Fruit fly (Drosophila melanogaster): ENCODE results near the gene ChAT.

The ChAT gene

dm6 chr3R:18719767-18720341, 14.6 kb downstream of the ChAT start (continued):
- TF ChIP-seq dimm (GFP tag; IDR thresholded peaks at IDR 0.05) (peak; percentile 65), inv (GFP tag; IDR thresholded peaks at IDR 0.05; ENCODE audit: partially characterized antibody) (no peak), CG18619 (GFP tag; optimal IDR thresholded peaks at IDR 0.05) (peak; percentile 85), ase (GFP tag; IDR thresholded peaks at IDR 0.05) (peak; percentile 76; the same call in 2 of the 3 replicates), D19A (tag; optimal IDR thresholded peaks at IDR 0.05) (peak; percentile 82), CG7786 (GFP tag; optimal IDR thresholded peaks at IDR 0.05) (peak; percentile 81), vvl (GFP tag; IDR thresholded peaks at IDR 0.05) (peak; percentile 89), Max (GFP tag; optimal IDR thresholded peaks at IDR 0.05) (peak; percentile 74), HLH3B (GFP tag; IDR thresholded peaks at IDR 0.05) (peak; percentile 88), Hsf (GFP tag; optimal IDR thresholded peaks at IDR 0.05) (peak; percentile 82), CG9797 (GFP tag; optimal IDR thresholded peaks at IDR 0.05) (no peak), bcd (GFP tag; optimal IDR thresholded peaks at IDR 0.05) (peak; percentile 85), Elba2 (GFP tag; optimal IDR thresholded peaks at IDR 0.05) (no peak), Xbp1 (GFP tag; optimal IDR thresholded peaks at IDR 0.05) (peak; percentile 85), rib (GFP tag; IDR thresholded peaks at IDR 0.05) (no peak; the same call in 1 of the 2 replicates), CG12299 (tag; optimal IDR thresholded peaks at IDR 0.05) (peak; percentile 82), Sox102F (GFP tag; optimal IDR thresholded peaks at IDR 0.05) (peak; percentile 84), CHES-1-like (GFP tag; optimal IDR thresholded peaks at IDR 0.05) (peak; percentile 82), ATbp (GFP tag; optimal IDR thresholded peaks at IDR 0.05) (peak; percentile 88), schlank (tag; optimal IDR thresholded peaks at IDR 0.05) (peak; percentile 75), Drgx (GFP tag; IDR thresholded peaks at IDR 0.05) (no peak), ato (GFP tag; IDR thresholded peaks at IDR 0.05; ENCODE audit: partially characterized antibody) (no peak), CG3281 (GFP tag; optimal IDR thresholded peaks at IDR 0.05) (peak; percentile 90), CG10274 (GFP tag; optimal IDR thresholded peaks at IDR 0.05) (peak; percentile 36), gem (tag; optimal IDR thresholded peaks at IDR 0.05) (peak; percentile 90), CG43689 (GFP tag; IDR thresholded peaks at IDR 0.05) (peak; percentile 55), peb (GFP tag; IDR thresholded peaks at IDR 0.05) (peak; percentile 70), kah (GFP tag; optimal IDR thresholded peaks at IDR 0.05) (peak; percentile 62), knrl (GFP tag; IDR thresholded peaks at IDR 0.05; ENCODE audit: partially characterized antibody) (no peak), tio (GFP tag; optimal IDR thresholded peaks at IDR 0.05) (peak; percentile 66), Fer2 (tag; optimal IDR thresholded peaks at IDR 0.05) (peak; percentile 81), repo (GFP tag; optimal IDR thresholded peaks at IDR 0.05) (peak; percentile 67), CG17186 (GFP tag; optimal IDR thresholded peaks at IDR 0.05) (no peak), tna (GFP tag; IDR thresholded peaks at IDR 0.05; ENCODE audit: partially characterized antibody) (no peak), CG33213 (GFP tag; optimal IDR thresholded peaks at IDR 0.05) (peak; percentile 65), wek (GFP tag; optimal IDR thresholded peaks at IDR 0.05) (peak; percentile 77), pros (GFP tag; optimal IDR thresholded peaks at IDR 0.05) (peak; percentile 39), CG4854 (GFP tag; optimal IDR thresholded peaks at IDR 0.05) (no peak), ems (GFP tag; optimal IDR thresholded peaks at IDR 0.05) (peak; percentile 81), scrt (GFP tag; optimal IDR thresholded peaks at IDR 0.05) (peak; percentile 89), pb (GFP tag; optimal IDR thresholded peaks at IDR 0.05) (peak; percentile 67), CG13894 (tag; optimal IDR thresholded peaks at IDR 0.05) (peak; percentile 94), toy (GFP tag; IDR thresholded peaks at IDR 0.05) (peak; percentile 59; the same call in 1 of the 2 replicates), sens (GFP tag) (peak; percentile 96), trh (GFP tag; optimal IDR thresholded peaks at IDR 0.05) (no peak), CG34376 (GFP tag; optimal IDR thresholded peaks at IDR 0.05) (peak; percentile 87), CG15479 (GFP tag; optimal IDR thresholded peaks at IDR 0.05) (no peak), jing (GFP tag; optimal IDR thresholded peaks at IDR 0.05) (peak; percentile 58), CoRest (tag; optimal IDR thresholded peaks at IDR 0.05) (peak; percentile 89), Kr (GFP tag; optimal IDR thresholded peaks at IDR 0.05) (no peak)

Data from whole organism, embryonic.